Fruit fly (Drosophila melanogaster) whole organism, embryonic: ENCODE data around the gene ETHR.

Experiments
- Adf1 ChIP-seq: fragments of 200-800 bp; sonication (Bioruptor generic); IDR thresholded peaks from 2 replicates; pipeline ENCODE4 v1.3.6; 2022; ENCODE audit warnings: missing biosample characterization, missing genetic modification characterization
- Asciz ChIP-seq: fragments of 200-800 bp; sonication (Bioruptor generic); optimal IDR thresholded peaks from 2 replicates; lab custom pipeline; 2017; ENCODE audit warnings: missing biosample characterization, mild to moderate bottlenecking, missing genetic modification characterization, missing genetic modification reagents
- CG10462 ChIP-seq: fragments of 200-800 bp; sonication (Bioruptor generic); optimal IDR thresholded peaks from 2 replicates; lab custom pipeline; 2016; ENCODE audit warnings: missing biosample characterization, missing genetic modification characterization
- CG10654 ChIP-seq: fragments of 200-800 bp; sonication (Bioruptor generic); optimal IDR thresholded peaks from 2 replicates; lab custom pipeline; 2016; ENCODE audit warnings: missing biosample characterization, missing genetic modification characterization
- CG12104 ChIP-seq: fragments of 200-800 bp; sonication (Bioruptor generic); optimal IDR thresholded peaks from 3 replicates; lab custom pipeline; 2016; ENCODE audit warnings: missing biosample characterization, missing genetic modification characterization
- CG12155 ChIP-seq: fragments of 200-800 bp; sonication (Bioruptor generic); optimal IDR thresholded peaks from 3 replicates; lab custom pipeline; 2016; ENCODE audit warnings: missing biosample characterization, missing genetic modification characterization
- CG12236 ChIP-seq: fragments of 200-800 bp; sonication (Bioruptor generic); optimal IDR thresholded peaks from 2 replicates; lab custom pipeline; 2016; ENCODE audit warnings: missing biosample characterization, missing genetic modification characterization
- CG17912 ChIP-seq: fragments of 200-800 bp; sonication (Bioruptor generic); optimal IDR thresholded peaks from 2 replicates; lab custom pipeline; 2018; ENCODE audit warnings: missing biosample characterization, mild to moderate bottlenecking, missing genetic modification characterization
- CG2202 ChIP-seq: fragments of 200-800 bp; sonication (Bioruptor generic); optimal IDR thresholded peaks from 2 replicates; lab custom pipeline; 2018; ENCODE audit warnings: missing biosample characterization, mild to moderate bottlenecking, missing genetic modification characterization
- CG4360 ChIP-seq: fragments of 200-800 bp; sonication (Bioruptor generic); IDR thresholded peaks from 2 replicates; pipeline ENCODE4 v1.3.6; 2022; ENCODE audit warnings: missing biosample characterization, missing genetic modification characterization
- CG43689 ChIP-seq: fragments of 200-800 bp; sonication (Bioruptor generic); IDR thresholded peaks from 2 replicates; pipeline ENCODE4 v1.3.6; 2022; ENCODE audit warnings: missing biosample characterization, missing genetic modification characterization
- CG5953 ChIP-seq: fragments of 200-800 bp; sonication (Bioruptor generic); IDR thresholded peaks from 2 replicates; pipeline ENCODE4 v1.3.6; 2022; ENCODE audit warnings: missing biosample characterization, missing genetic modification characterization
- CG6765 ChIP-seq: fragments of 200-800 bp; sonication (Bioruptor generic); optimal IDR thresholded peaks from 3 replicates; lab custom pipeline; 2017; ENCODE audit warnings: missing biosample characterization, mild to moderate bottlenecking, missing genetic modification characterization
- CG6813 ChIP-seq: fragments of 200-800 bp; sonication (Bioruptor generic); optimal IDR thresholded peaks from 2 replicates; lab custom pipeline; 2017; ENCODE audit warnings: missing biosample characterization, missing genetic modification characterization, mild to moderate bottlenecking, moderate library complexity, missing genetic modification reagents
- CG7271 ChIP-seq: fragments of 200-800 bp; sonication (Bioruptor generic); optimal IDR thresholded peaks from 2 replicates; lab custom pipeline; 2018; ENCODE audit warnings: missing biosample characterization, mild to moderate bottlenecking, missing genetic modification characterization, moderate library complexity
- CG7786 ChIP-seq: fragments of 200-800 bp; sonication (Bioruptor generic); optimal IDR thresholded peaks from 2 replicates; lab custom pipeline; 2016; ENCODE audit warnings: missing biosample characterization, missing genetic modification characterization
- CG9727 ChIP-seq: fragments of 200-800 bp; sonication (Bioruptor generic); optimal IDR thresholded peaks from 3 replicates; lab custom pipeline; 2017; ENCODE audit warnings: missing biosample characterization, mild to moderate bottlenecking, missing genetic modification characterization
- CG9817 ChIP-seq: fragments of 200-800 bp; sonication (Bioruptor generic); optimal IDR thresholded peaks from 2 replicates; lab custom pipeline; 2018; ENCODE audit warnings: missing biosample characterization, mild to moderate bottlenecking, missing genetic modification characterization, moderate library complexity
- Camta ChIP-seq: fragments of 200-800 bp; sonication (Bioruptor generic); optimal IDR thresholded peaks from 2 replicates; lab custom pipeline; 2016; ENCODE audit warnings: missing biosample characterization, missing genetic modification characterization
- D ChIP-seq, 2 experiments: fragments of 200-800 bp in 1 of 2; fragments of >200 bp in 1 of 2; sonication (Bioruptor generic) in 1 of 2; optimal IDR thresholded peaks; 2 replicates in 1 of 2; 3 replicates in 1 of 2; lab custom pipeline; 2017; ENCODE audit warnings: mild to moderate bottlenecking in 1 of 2, missing biosample characterization in 1 of 2, missing genetic modification characterization in 1 of 2, missing genetic modification reagents in 1 of 2
- Dek ChIP-seq: fragments of 200-800 bp; sonication (Bioruptor generic); optimal IDR thresholded peaks from 3 replicates; lab custom pipeline; 2019; ENCODE audit warnings: missing biosample characterization, mild to moderate bottlenecking, missing genetic modification characterization, moderate library complexity
- ERR ChIP-seq: fragments of 200-800 bp; sonication (Bioruptor generic); optimal IDR thresholded peaks from 2 replicates; lab custom pipeline; 2016; ENCODE audit warnings: missing biosample characterization, missing genetic modification characterization
- H2.0 ChIP-seq: fragments of 200-800 bp; sonication (Bioruptor generic); IDR thresholded peaks from 2 replicates; pipeline ENCODE4 v1.3.6; 2022; ENCODE audit warnings: missing biosample characterization, missing genetic modification characterization
- Meics ChIP-seq: fragments of 200-800 bp; sonication (Bioruptor generic); optimal IDR thresholded peaks from 2 replicates; lab custom pipeline; 2017; ENCODE audit warnings: missing biosample characterization, mild to moderate bottlenecking, missing genetic modification characterization
- Mes4 ChIP-seq: fragments of 200-800 bp; sonication (Bioruptor generic); optimal IDR thresholded peaks from 2 replicates; lab custom pipeline; 2016; ENCODE audit warnings: missing biosample characterization, missing genetic modification characterization
- PHDP ChIP-seq: fragments of 200-800 bp; sonication (Bioruptor generic); optimal IDR thresholded peaks from 3 replicates; lab custom pipeline; 2018; ENCODE audit warnings: missing biosample characterization, mild to moderate bottlenecking, missing genetic modification characterization, moderate library complexity
- al ChIP-seq: fragments of 200-800 bp; sonication (Bioruptor generic); IDR thresholded peaks from 2 replicates; pipeline ENCODE4 v1.3.6; 2022; ENCODE audit warnings: missing biosample characterization, missing genetic modification characterization
- ash1 ChIP-seq: fragments of 200-800 bp; sonication (Bioruptor generic); optimal IDR thresholded peaks from 2 replicates; lab custom pipeline; 2018; ENCODE audit warnings: missing biosample characterization, mild to moderate bottlenecking, missing genetic modification characterization
- az2 ChIP-seq: fragments of 200-800 bp; sonication (Bioruptor generic); optimal IDR thresholded peaks from 3 replicates; lab custom pipeline; 2016; ENCODE audit warnings: missing biosample characterization, missing genetic modification characterization
- cas ChIP-seq: fragments of 200-800 bp; sonication (Bioruptor generic); IDR thresholded peaks from 2 replicates; pipeline ENCODE4 v1.3.6; 2022; ENCODE audit warnings: missing biosample characterization, missing genetic modification characterization
- crc ChIP-seq: fragments of 200-800 bp; sonication (Bioruptor generic); optimal IDR thresholded peaks from 2 replicates; lab custom pipeline; 2016; ENCODE audit warnings: missing biosample characterization, missing genetic modification characterization
- dati ChIP-seq: fragments of 200-800 bp; sonication (Bioruptor generic); IDR thresholded peaks from 2 replicates; pipeline ENCODE4 v1.3.6; 2022; ENCODE audit warnings: missing biosample characterization, missing genetic modification characterization
- fd96Cb ChIP-seq: fragments of 200-800 bp; sonication (Bioruptor generic); optimal IDR thresholded peaks from 2 replicates; lab custom pipeline; 2018; ENCODE audit warnings: missing biosample characterization, mild to moderate bottlenecking, missing genetic modification characterization, moderate library complexity
- fu2 ChIP-seq: fragments of 200-800 bp; sonication (Bioruptor generic); optimal IDR thresholded peaks from 2 replicates; lab custom pipeline; 2016; ENCODE audit warnings: missing biosample characterization, missing genetic modification characterization
- gsb ChIP-seq: fragments of 200-800 bp; sonication (Bioruptor generic); IDR thresholded peaks from 2 replicates; pipeline ENCODE4 v1.3.6; 2022; ENCODE audit warnings: missing biosample characterization, missing genetic modification characterization
- gt ChIP-seq: fragments of 200-800 bp; sonication (Bioruptor generic); IDR thresholded peaks from 2 replicates; pipeline ENCODE4 v1.3.6; 2022; ENCODE audit warnings: missing biosample characterization, missing genetic modification characterization
- ham ChIP-seq: fragments of 200-800 bp; sonication (Bioruptor generic); IDR thresholded peaks from 2 replicates; pipeline ENCODE4 v1.3.6; 2022; ENCODE audit warnings: missing biosample characterization, missing genetic modification characterization
- jumu ChIP-seq: fragments of 200-800 bp; sonication (Bioruptor generic); optimal IDR thresholded peaks from 3 replicates; lab custom pipeline; 2016; ENCODE audit warnings: missing biosample characterization, missing genetic modification characterization
- kay ChIP-seq: fragments of 200-800 bp; sonication (Bioruptor generic); optimal IDR thresholded peaks from 2 replicates; lab custom pipeline; 2016; ENCODE audit warnings: missing biosample characterization, missing genetic modification characterization
- lab ChIP-seq: fragments of 200-800 bp; sonication (Bioruptor generic); optimal IDR thresholded peaks from 3 replicates; lab custom pipeline; 2017; ENCODE audit warnings: missing biosample characterization, missing genetic modification characterization, mild to moderate bottlenecking, moderate library complexity, missing genetic modification reagents
- lilli ChIP-seq: fragments of 200-800 bp; sonication (Bioruptor generic); optimal IDR thresholded peaks from 3 replicates; lab custom pipeline; 2016; ENCODE audit warnings: missing biosample characterization, missing genetic modification characterization
- nau ChIP-seq: fragments of 200-800 bp; sonication (Bioruptor generic); optimal IDR thresholded peaks from 3 replicates; lab custom pipeline; 2017; ENCODE audit warnings: missing biosample characterization, mild to moderate bottlenecking, missing genetic modification characterization, missing genetic modification reagents
- pho ChIP-seq: fragments of 200-800 bp; sonication (Bioruptor generic); optimal IDR thresholded peaks from 2 replicates; lab custom pipeline; 2016; ENCODE audit warnings: missing biosample characterization, missing genetic modification characterization
- rib ChIP-seq: fragments of 200-800 bp; sonication (Bioruptor generic); IDR thresholded peaks from 2 replicates; pipeline ENCODE4 v1.3.6; 2022; ENCODE audit warnings: missing biosample characterization, missing genetic modification characterization
- ro ChIP-seq: fragments of 200-800 bp; sonication (Bioruptor generic); IDR thresholded peaks from 2 replicates; pipeline ENCODE4 v1.3.6; 2022; ENCODE audit warnings: missing biosample characterization, missing genetic modification characterization
- sens-2 ChIP-seq: fragments of 200-800 bp; sonication (Bioruptor generic); IDR thresholded peaks from 2 replicates; pipeline ENCODE4 v1.3.6; 2022; ENCODE audit warnings: missing biosample characterization, missing genetic modification characterization
- sim ChIP-seq: fragments of 200-800 bp; sonication (Bioruptor generic); IDR thresholded peaks from 2 replicates; pipeline ENCODE4 v1.3.6; 2022; ENCODE audit warnings: missing biosample characterization, missing genetic modification characterization
- sisA ChIP-seq: fragments of 200-800 bp; sonication (Bioruptor generic); IDR thresholded peaks from 2 replicates; pipeline ENCODE4 v1.3.6; 2022; ENCODE audit warnings: missing biosample characterization, missing genetic modification characterization
- tap ChIP-seq: fragments of 200-800 bp; optimal IDR thresholded peaks from 3 replicates; lab custom pipeline; 2019; ENCODE audit warnings: missing biosample characterization, mild to moderate bottlenecking, missing genetic modification characterization, moderate library complexity
- tup ChIP-seq: fragments of 200-800 bp; sonication (Bioruptor generic); optimal IDR thresholded peaks from 2 replicates; lab custom pipeline; 2016; ENCODE audit warnings: missing biosample characterization, mild to moderate bottlenecking, missing genetic modification characterization, moderate library complexity
- usp ChIP-seq: fragments of >200 bp; optimal IDR thresholded peaks from 2 replicates; lab custom pipeline; 2017; ENCODE audit warnings: missing biosample characterization, missing genetic modification characterization
- wor ChIP-seq: fragments of 200-800 bp; sonication (Bioruptor generic); IDR thresholded peaks from 2 replicates; pipeline ENCODE4 v1.3.6; 2022; ENCODE audit warnings: missing biosample characterization, missing genetic modification characterization

The ETHR gene

dm6 chr3R:21218733-21219165 is 28.1 kb upstream of the ETHR start, which contains the start of the genes Smyd5 and Oga (continued):
- TF ChIP-seq sim (GFP tag; lab: Robert Waterston, UW) = no peak
- TF ChIP-seq CG10654 (GFP tag; lab: Kevin White, UChicago) = no peak
- no peak for TF ChIP-seq CG43689
- TF ChIP-seq nau (GFP tag; lab: Kevin White, UChicago) = no peak
- TF ChIP-seq tap (tag; lab: Kevin White, UChicago) = no peak
- no peak for TF ChIP-seq sisA
- 0 out of 2 replicates have a peak, but pooled peaks have one; percentile 40 for TF ChIP-seq H2.0 (GFP tag; lab: Robert Waterston, UW)
- TF ChIP-seq jumu (GFP tag; lab: Kevin White, UChicago) = no peak
- no peak for TF ChIP-seq wor
- TF ChIP-seq Mes4 (GFP tag; lab: Kevin White, UChicago) = peak; percentile 46
- no peak for TF ChIP-seq gt (GFP tag; lab: Robert Waterston, UW)
- TF ChIP-seq CG2202 (tag; lab: Kevin White, UChicago) = no peak
- no peak for TF ChIP-seq CG4360 (GFP tag; lab: Robert Waterston, UW)
- TF ChIP-seq rib (GFP tag; lab: Robert Waterston, UW) = peak; percentile 19; the same call in 1 of the 2 replicates
- TF ChIP-seq tup (GFP tag; lab: Kevin White, UChicago) = no peak
- no peak for TF ChIP-seq usp (GFP tag; lab: Kevin White, UChicago)
- TF ChIP-seq dati (GFP tag; lab: Robert Waterston, UW) = no peak
- TF ChIP-seq cas (GFP tag; lab: Robert Waterston, UW) = no peak
- TF ChIP-seq CG7786 (GFP tag; lab: Kevin White, UChicago) = peak; percentile 52
- TF ChIP-seq CG6765 (GFP tag; lab: Kevin White, UChicago) = no peak
- peak; percentile 4 for TF ChIP-seq CG12236
- TF ChIP-seq fd96Cb = no peak
- no peak for TF ChIP-seq Asciz (GFP tag; lab: Kevin White, UChicago)
- peak; percentile 10 for TF ChIP-seq CG10462 (GFP tag; lab: Kevin White, UChicago)
- peak; percentile 37 for TF ChIP-seq CG17912 (GFP tag; lab: Kevin White, UChicago)
- TF ChIP-seq Camta = peak; percentile 17
- no peak for TF ChIP-seq ERR (GFP tag; lab: Kevin White, UChicago)
- no peak for TF ChIP-seq ash1
- TF ChIP-seq Dek (tag; lab: Kevin White, UChicago) = peak; percentile 1
- no peak for TF ChIP-seq CG5953
- TF ChIP-seq Adf1 (GFP tag; lab: Robert Waterston, UW) = no peak
- TF ChIP-seq CG7271 = no peak
- TF ChIP-seq CG9727 = peak; percentile 12
- no peak for TF ChIP-seq sens-2 (GFP tag; lab: Robert Waterston, UW)
- peak; percentile 13 for TF ChIP-seq CG12104 (GFP tag; lab: Kevin White, UChicago)
- TF ChIP-seq CG6813 (GFP tag; lab: Kevin White, UChicago) = no peak
- TF ChIP-seq lab (GFP tag; lab: Kevin White, UChicago) = no peak
- peak; percentile 39 for TF ChIP-seq pho (GFP tag; lab: Kevin White, UChicago)
- peak; percentile 13 for TF ChIP-seq az2 (GFP tag; lab: Kevin White, UChicago)
- no peak for TF ChIP-seq ro
- no peak for TF ChIP-seq ham
- no peak for TF ChIP-seq gsb (GFP tag; lab: Robert Waterston, UW)
- no peak for TF ChIP-seq D (optimal IDR thresholded peaks at IDR 0.05; lab: Kevin White, UChicago)
- TF ChIP-seq D (GFP tag; optimal IDR thresholded peaks at IDR 0.05; lab: Kevin White, UChicago) = no peak
- TF ChIP-seq fu2 (GFP tag; lab: Kevin White, UChicago) = peak; percentile 11
- TF ChIP-seq kay = no peak
- no peak for TF ChIP-seq Meics
- no peak for TF ChIP-seq CG9817
- TF ChIP-seq crc (GFP tag; lab: Kevin White, UChicago) = no peak
- TF ChIP-seq CG12155 (GFP tag; lab: Kevin White, UChicago) = peak; percentile 31
- no peak for TF ChIP-seq al
- TF ChIP-seq PHDP (tag; lab: Kevin White, UChicago) = peak; percentile 18
- TF ChIP-seq lilli = peak; percentile 69
